Fruit fly (Drosophila melanogaster): ENCODE data around the gene CG7465.

dm6 chr3L:4521809-4522208 is 41.7 kb downstream of the CG7465 start:
- no peak for TF ChIP-seq Sin3A (optimal IDR thresholded peaks at IDR 0.05)
- no peak for TF ChIP-seq psq (optimal IDR thresholded peaks at IDR 0.05)
- no peak for TF ChIP-seq Myc (optimal IDR thresholded peaks at IDR 0.05)
- no peak for TF ChIP-seq insv (optimal IDR thresholded peaks at IDR 0.05)

Data from Kc167 (cell line).